Worm (Caenorhabditis elegans) whole organism, young adult: ENCODE data around the gene R160.5.

Experiments
- F33H1.4 ChIP-seq: fragments of 200-800 bp; sonication (Bioruptor generic); IDR thresholded peaks from 2 replicates; pipeline ENCODE4 v1.3.6; 2022; ENCODE audit warnings: missing genetic modification reagents, missing genetic modification characterization, missing compliant biosample characterization
- F37B4.10 ChIP-seq: fragments of 200-800 bp; sonication (Bioruptor generic); IDR thresholded peaks from 2 replicates; pipeline ENCODE4 v1.3.6; 2022; ENCODE audit warnings: missing genetic modification characterization, missing compliant biosample characterization
- F57A8.1 ChIP-seq: fragments of 200-800 bp; sonication (Bioruptor generic); optimal IDR thresholded peaks from 2 replicates; lab custom pipeline; 2018; ENCODE audit warnings: mild to moderate bottlenecking, missing genetic modification characterization, moderate library complexity, missing compliant biosample characterization
- ama-1 ChIP-seq, 3 experiments: fragments of 150-350 bp in 1 of 3; sonication (generic microtip) in 2 of 3; optimal IDR thresholded peaks; 2 replicates each; lab custom pipeline; 2014 to 2018; ENCODE audit warnings: missing biosample characterization in 2 of 3, missing genetic modification characterization in 2 of 3, missing genetic modification reagents in 2 of 3
- attf-6 ChIP-seq: fragments of 200-800 bp; sonication (Bioruptor generic); IDR thresholded peaks from 2 replicates; pipeline ENCODE4 v1.3.6; 2022; ENCODE audit warnings: missing genetic modification reagents, missing genetic modification characterization, missing compliant biosample characterization
- ceh-27 ChIP-seq: fragments of 200-800 bp; sonication (Bioruptor generic); optimal IDR thresholded peaks from 2 replicates; lab custom pipeline; 2018; ENCODE audit warnings: mild to moderate bottlenecking, missing genetic modification characterization, moderate library complexity, missing compliant biosample characterization
- ceh-79 ChIP-seq: sonication (generic microtip); optimal IDR thresholded peaks from 2 replicates; lab custom pipeline; 2017; ENCODE audit warnings: mild to moderate bottlenecking, missing genetic modification characterization, missing compliant biosample characterization
- lin-35 ChIP-seq, 3 experiments: fragments of 150-350 bp in 2 of 3; sonication (generic microtip) in 1 of 3; optimal IDR thresholded peaks; 2 replicates each; lab custom pipeline; 2014 to 2018; ENCODE audit warnings: missing biosample characterization in 3 of 3, missing genetic modification characterization in 3 of 3, missing genetic modification reagents in 3 of 3
- pbrm-1 ChIP-seq: fragments of 200-800 bp; sonication (Bioruptor generic); IDR thresholded peaks from 2 replicates; pipeline ENCODE4 v1.3.6; 2022; ENCODE audit warnings: missing genetic modification reagents, missing genetic modification characterization, missing compliant biosample characterization
- pha-4 ChIP-seq: fragments of 150-350 bp; sonication (generic microtip); optimal IDR thresholded peaks from 2 replicates; lab custom pipeline; 2014; ENCODE audit warnings: missing biosample characterization, missing genetic modification reagents, missing genetic modification characterization
- sdz-38 ChIP-seq: sonication (generic microtip); optimal IDR thresholded peaks from 2 replicates; lab custom pipeline; 2016; ENCODE audit warnings: missing genotype, missing genetic modification characterization, missing compliant biosample characterization
- snpc-4 ChIP-seq, 5 experiments: fragments of 150-350 bp in 1 of 5; sonication (generic microtip) in 4 of 5; optimal IDR thresholded peaks; 2 replicates each; lab custom pipeline; 2014 to 2018; ENCODE audit warnings: missing genetic modification characterization in 5 of 5, missing biosample characterization in 3 of 5, antibody characterized with exemption in 2 of 5, mild to moderate bottlenecking in 2 of 5, missing compliant biosample characterization in 2 of 5, missing genotype in 2 of 5, moderate library complexity in 2 of 5, missing genetic modification reagents in 1 of 5
- somi-1 ChIP-seq: fragments of 200-800 bp; sonication (Bioruptor generic); optimal IDR thresholded peaks from 2 replicates; lab custom pipeline; 2018; ENCODE audit warnings: mild to moderate bottlenecking, missing genetic modification characterization, missing compliant biosample characterization

DNA sequence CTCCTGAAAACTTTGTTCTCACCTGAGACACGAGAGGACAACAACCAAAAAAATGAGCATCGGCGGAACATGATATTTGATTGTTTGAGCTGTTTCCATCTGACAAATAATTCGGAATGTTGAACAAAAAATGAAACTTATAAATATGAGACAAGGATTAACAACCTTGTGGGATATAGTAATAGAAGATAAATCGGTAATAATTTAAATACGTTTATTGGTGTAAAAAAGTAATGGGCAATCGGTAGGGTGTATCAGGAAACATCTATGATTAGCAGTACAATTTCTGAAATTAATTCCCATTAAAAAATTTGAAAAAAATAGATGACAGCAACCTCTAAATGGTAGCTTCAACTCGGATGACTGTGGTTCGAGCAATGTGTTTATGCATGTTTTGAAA is 3.2 kb downstream of the R160.5 start, which contains the start of gene R160.10:
- TF ChIP-seq ceh-27 (no peak), somi-1 (no peak), ama-1 (optimal IDR thresholded peaks at IDR 0.05; lab: Kevin White, UChicago) (no peak), ama-1 (GFP tag; optimal IDR thresholded peaks at IDR 0.05; lab: Kevin White, UChicago) (no peak), pbrm-1 (GFP tag; lab: Robert Waterston, UW) (no peak), pha-4 (tag; lab: Kevin White, UChicago) (no peak), snpc-4 (GFP tag; optimal IDR thresholded peaks at IDR 0.05; lab: Kevin White, UChicago) (no peak), snpc-4 (tag; optimal IDR thresholded peaks at IDR 0.05; lab: Kevin White, UChicago) (no peak), attf-6 (no peak), sdz-38 (tag; lab: Kevin White, UChicago) (no peak), F37B4.10 (no peak), F57A8.1 (GFP tag; lab: Kevin White, UChicago) (no peak), F33H1.4 (GFP tag; lab: Robert Waterston, UW) (no peak), lin-35 (GFP tag; optimal IDR thresholded peaks at IDR 0.05; lab: Kevin White, UChicago) (no peak), ceh-79 (tag; lab: Kevin White, UChicago) (no peak)
